Worm (Caenorhabditis elegans): ENCODE results near the gene srh-127.

DNA sequence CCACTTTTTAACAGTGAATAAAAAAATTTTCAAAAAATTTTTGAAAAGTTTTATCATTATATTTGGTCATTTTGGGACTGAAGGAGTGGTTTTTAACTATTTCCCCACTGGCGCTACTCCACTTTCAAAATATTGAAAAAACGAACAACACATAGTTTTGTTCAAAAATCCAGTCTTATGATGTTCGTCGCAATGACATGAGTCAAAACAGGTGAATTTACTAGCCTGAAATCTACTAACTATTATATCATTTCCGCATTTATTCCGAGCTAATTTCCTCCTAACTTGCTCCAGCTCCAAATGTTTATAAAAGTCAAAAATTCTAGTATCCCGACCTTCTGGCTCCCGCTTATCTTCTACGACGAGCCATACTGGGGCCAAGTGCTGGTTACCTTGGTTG lies 8.7 kb upstream of the srh-127 start, which contains the start of gene sre-24:
- TF ChIP-seq him-1 (tag; optimal IDR thresholded peaks at IDR 0.05) (no peak), dao-5 (tag; optimal IDR thresholded peaks at IDR 0.05) (no peak), W03F9.2 (tag; optimal IDR thresholded peaks at IDR 0.05) (no peak)

All from whole organism, L4/young adult.